Fruit fly (Drosophila melanogaster) whole organism, embryonic: Measurements from ENCODE around the gene mRpL14.

Experiments used
- Bgb ChIP-seq: fragments of 200-800 bp; sonication (Bioruptor generic); IDR thresholded peaks from 2 replicates; pipeline ENCODE4 v1.3.6; 2022; ENCODE audit warnings: missing biosample characterization, missing genetic modification characterization; ENCODE audit not compliant: partially characterized antibody
- BtbVII ChIP-seq: fragments of 200-800 bp; sonication (Bioruptor generic); optimal IDR thresholded peaks from 3 replicates; lab custom pipeline; 2017; ENCODE audit warnings: missing biosample characterization, mild to moderate bottlenecking, missing genetic modification characterization
- CG10979 ChIP-seq: fragments of 200-800 bp; sonication (Bioruptor generic); optimal IDR thresholded peaks from 2 replicates; lab custom pipeline; 2018; ENCODE audit warnings: missing biosample characterization, mild to moderate bottlenecking, missing genetic modification characterization, moderate library complexity
- CG12659 ChIP-seq: fragments of 200-800 bp; sonication (Bioruptor generic); optimal IDR thresholded peaks from 3 replicates; lab custom pipeline; 2017; ENCODE audit warnings: mild to moderate bottlenecking, missing biosample characterization, missing genetic modification reagents, missing genetic modification characterization
- CG14014 ChIP-seq: fragments of 200-800 bp; sonication (Bioruptor generic); IDR thresholded peaks from 2 replicates; pipeline ENCODE4 v1.3.6; 2022; ENCODE audit warnings: missing biosample characterization, missing genetic modification characterization
- CG14710 ChIP-seq: fragments of 200-800 bp; sonication (Bioruptor generic); optimal IDR thresholded peaks from 3 replicates; lab custom pipeline; 2019; ENCODE audit warnings: missing biosample characterization, mild to moderate bottlenecking, missing genetic modification characterization, moderate library complexity
- CG16863 ChIP-seq: fragments of 200-800 bp; sonication (Bioruptor generic); optimal IDR thresholded peaks from 3 replicates; lab custom pipeline; 2016; ENCODE audit warnings: missing biosample characterization, missing genetic modification characterization
- CG17361 ChIP-seq: fragments of 200-800 bp; sonication (Bioruptor generic); IDR thresholded peaks from 3 replicates; pipeline ENCODE4 v1.3.6; 2022; ENCODE audit warnings: missing biosample characterization, missing genetic modification characterization
- CG18476 ChIP-seq: fragments of 200-800 bp; sonication (Bioruptor generic); optimal IDR thresholded peaks from 2 replicates; lab custom pipeline; 2016; ENCODE audit warnings: missing biosample characterization, mild to moderate bottlenecking, missing genetic modification characterization
- CG2129 ChIP-seq: fragments of 200-800 bp; sonication (Bioruptor generic); IDR thresholded peaks from 2 replicates; pipeline ENCODE4 v1.3.6; 2022; ENCODE audit warnings: missing biosample characterization, missing genetic modification characterization; ENCODE audit not compliant: partially characterized antibody
- CG2199 ChIP-seq: fragments of 200-800 bp; sonication (Bioruptor generic); IDR thresholded peaks from 3 replicates; pipeline ENCODE4 v1.3.6; 2022; ENCODE audit warnings: missing biosample characterization, missing genetic modification characterization
- CG2875 ChIP-seq: fragments of 200-800 bp; sonication (Bioruptor generic); optimal IDR thresholded peaks from 2 replicates; lab custom pipeline; 2017; ENCODE audit warnings: missing biosample characterization, mild to moderate bottlenecking, missing genetic modification characterization, missing genetic modification reagents
- CG31224 ChIP-seq: fragments of 200-800 bp; sonication (Bioruptor generic); IDR thresholded peaks from 2 replicates; pipeline ENCODE4 v1.3.6; 2022; ENCODE audit warnings: missing biosample characterization, missing genetic modification characterization
- CG31441 ChIP-seq: fragments of 200-800 bp; sonication (Bioruptor generic); IDR thresholded peaks from 2 replicates; pipeline ENCODE4 v1.3.6; 2022; ENCODE audit warnings: missing biosample characterization, missing genetic modification characterization
- CG3163 ChIP-seq: fragments of 200-800 bp; sonication (Bioruptor generic); optimal IDR thresholded peaks from 3 replicates; lab custom pipeline; 2016; ENCODE audit warnings: missing biosample characterization, missing genetic modification characterization
- CG32767 ChIP-seq: fragments of 200-800 bp; sonication (Bioruptor generic); IDR thresholded peaks from 2 replicates; pipeline ENCODE4 v1.3.6; 2022; ENCODE audit warnings: missing biosample characterization, missing genetic modification characterization
- CG34422 ChIP-seq: fragments of 200-800 bp; sonication (Bioruptor generic); IDR thresholded peaks from 3 replicates; pipeline ENCODE4 v1.3.6; 2022; ENCODE audit warnings: missing biosample characterization, missing genetic modification characterization
- CG4707 ChIP-seq: fragments of 200-800 bp; sonication (Bioruptor generic); optimal IDR thresholded peaks from 2 replicates; lab custom pipeline; 2018; ENCODE audit warnings: missing biosample characterization, mild to moderate bottlenecking, missing genetic modification characterization, moderate library complexity
- CG4854 ChIP-seq: fragments of 200-800 bp; sonication (Bioruptor generic); optimal IDR thresholded peaks from 2 replicates; lab custom pipeline; 2016; ENCODE audit warnings: missing biosample characterization, missing genetic modification characterization, inconsistent platforms
- CG5245 ChIP-seq: fragments of 200-800 bp; sonication (Bioruptor generic); optimal IDR thresholded peaks from 3 replicates; lab custom pipeline; 2016; ENCODE audit warnings: missing biosample characterization, missing genetic modification characterization
- CG8089 ChIP-seq: fragments of 200-800 bp; sonication (Bioruptor generic); optimal IDR thresholded peaks from 3 replicates; lab custom pipeline; 2016; ENCODE audit warnings: missing biosample characterization, missing genetic modification characterization
- Dad ChIP-seq: fragments of 200-800 bp; sonication (Bioruptor generic); optimal IDR thresholded peaks from 3 replicates; lab custom pipeline; 2016; ENCODE audit warnings: missing biosample characterization, missing genetic modification characterization
- Dref ChIP-seq: fragments of 200-800 bp; sonication (Bioruptor generic); IDR thresholded peaks from 2 replicates; pipeline ENCODE4 v1.3.6; 2022; ENCODE audit warnings: missing biosample characterization, missing genetic modification characterization
- Elba2 ChIP-seq: fragments of 200-800 bp; sonication (Bioruptor generic); optimal IDR thresholded peaks from 3 replicates; lab custom pipeline; 2016; ENCODE audit warnings: missing biosample characterization, missing genetic modification characterization
- HHEX ChIP-seq: fragments of 200-800 bp; sonication (Bioruptor generic); optimal IDR thresholded peaks from 3 replicates; lab custom pipeline; 2017; ENCODE audit warnings: missing biosample characterization, mild to moderate bottlenecking, missing genetic modification characterization, missing genetic modification reagents
- Mrtf ChIP-seq: fragments of 200-800 bp; sonication (Bioruptor generic); IDR thresholded peaks from 3 replicates; pipeline ENCODE4 v1.3.6; 2022; ENCODE audit warnings: missing biosample characterization, missing genetic modification characterization
- Optix ChIP-seq: fragments of 200-800 bp; sonication (Bioruptor generic); IDR thresholded peaks from 3 replicates; pipeline ENCODE4 v1.3.6; 2022; ENCODE audit warnings: missing biosample characterization, missing genetic modification characterization
- Six4 ChIP-seq: fragments of 200-800 bp; sonication (Bioruptor generic); optimal IDR thresholded peaks from 2 replicates; lab custom pipeline; 2016; ENCODE audit warnings: missing biosample characterization, missing genetic modification characterization
- Stat92E ChIP-seq, 3 experiments: fragments of >200 bp in 2 of 3; fragments of 200-800 bp in 1 of 3; sonication (Bioruptor generic) in 1 of 3; optimal IDR thresholded peaks; 2 replicates each; lab custom pipeline; 2017 to 2019; ENCODE audit warnings: missing biosample characterization in 3 of 3, missing genetic modification characterization in 3 of 3, mild to moderate bottlenecking in 1 of 3, moderate library complexity in 1 of 3
- bowl ChIP-seq: fragments of 200-800 bp; sonication (Bioruptor generic); IDR thresholded peaks from 2 replicates; pipeline ENCODE4 v1.3.6; 2022; ENCODE audit warnings: missing biosample characterization, missing genetic modification characterization
- ci ChIP-seq: fragments of 200-800 bp; sonication (Bioruptor generic); IDR thresholded peaks from 3 replicates; pipeline ENCODE4 v1.3.6; 2022; ENCODE audit warnings: missing biosample characterization, missing genetic modification characterization
- crc ChIP-seq: fragments of 200-800 bp; sonication (Bioruptor generic); optimal IDR thresholded peaks from 2 replicates; lab custom pipeline; 2016; ENCODE audit warnings: missing biosample characterization, missing genetic modification characterization
- dysf ChIP-seq: fragments of 200-800 bp; sonication (Bioruptor generic); IDR thresholded peaks from 3 replicates; pipeline ENCODE4 v1.3.6; 2022; ENCODE audit warnings: missing biosample characterization, missing genetic modification characterization
- esg ChIP-seq: fragments of 200-800 bp; sonication (Bioruptor generic); conservative IDR thresholded peaks from 2 replicates; pipeline ENCODE4 v1.3.6; 2022; ENCODE audit warnings: missing biosample characterization, missing genetic modification characterization
- fd3F ChIP-seq: fragments of 200-800 bp; sonication (Bioruptor generic); optimal IDR thresholded peaks from 2 replicates; lab custom pipeline; 2018; ENCODE audit warnings: missing biosample characterization, mild to moderate bottlenecking, missing genetic modification characterization, moderate library complexity
- gsb ChIP-seq: fragments of 200-800 bp; sonication (Bioruptor generic); IDR thresholded peaks from 2 replicates; pipeline ENCODE4 v1.3.6; 2022; ENCODE audit warnings: missing biosample characterization, missing genetic modification characterization
- gsb-n ChIP-seq: fragments of 200-800 bp; sonication (Bioruptor generic); optimal IDR thresholded peaks from 3 replicates; lab custom pipeline; 2018; ENCODE audit warnings: missing biosample characterization, mild to moderate bottlenecking, missing genetic modification characterization
- ind ChIP-seq: fragments of 200-800 bp; sonication (Bioruptor generic); optimal IDR thresholded peaks from 3 replicates; lab custom pipeline; 2016; ENCODE audit warnings: missing biosample characterization, missing genetic modification characterization
- jigr1 ChIP-seq: fragments of 200-800 bp; sonication (Bioruptor generic); IDR thresholded peaks from 3 replicates; pipeline ENCODE4 v1.3.6; 2022; ENCODE audit warnings: missing biosample characterization, missing genetic modification characterization
- knrl ChIP-seq: fragments of 200-800 bp; sonication (Bioruptor generic); IDR thresholded peaks from 3 replicates; pipeline ENCODE4 v1.3.6; 2022; ENCODE audit warnings: missing biosample characterization, missing genetic modification characterization; ENCODE audit not compliant: partially characterized antibody
- mld ChIP-seq: fragments of 200-800 bp; sonication (Bioruptor generic); IDR thresholded peaks from 3 replicates; pipeline ENCODE4 v1.3.6; 2022; ENCODE audit warnings: missing biosample characterization, missing genetic modification characterization; ENCODE audit not compliant: partially characterized antibody
- odd ChIP-seq: fragments of 200-800 bp; sonication (Bioruptor generic); optimal IDR thresholded peaks from 2 replicates; lab custom pipeline; 2017; ENCODE audit warnings: missing biosample characterization, mild to moderate bottlenecking, missing genetic modification characterization
- phol ChIP-seq: fragments of 200-800 bp; sonication (Bioruptor generic); optimal IDR thresholded peaks from 3 replicates; lab custom pipeline; 2018; ENCODE audit warnings: missing biosample characterization, mild to moderate bottlenecking, missing genetic modification characterization, moderate library complexity
- pita ChIP-seq: fragments of 200-800 bp; sonication (Bioruptor generic); optimal IDR thresholded peaks from 2 replicates; lab custom pipeline; 2017; ENCODE audit warnings: missing biosample characterization, mild to moderate bottlenecking, missing genetic modification characterization
- row ChIP-seq: fragments of 200-800 bp; sonication (Bioruptor generic); IDR thresholded peaks from 3 replicates; pipeline ENCODE4 v1.3.6; 2022; ENCODE audit warnings: missing biosample characterization, missing genetic modification characterization
- run ChIP-seq: fragments of 200-800 bp; sonication (Bioruptor generic); optimal IDR thresholded peaks from 3 replicates; lab custom pipeline; 2018; ENCODE audit warnings: missing biosample characterization, mild to moderate bottlenecking, missing genetic modification characterization
- sima ChIP-seq: fragments of 200-800 bp; sonication (Bioruptor generic); optimal IDR thresholded peaks from 2 replicates; lab custom pipeline; 2016; ENCODE audit warnings: missing biosample characterization, missing genetic modification characterization
- sisA ChIP-seq: fragments of 200-800 bp; sonication (Bioruptor generic); IDR thresholded peaks from 2 replicates; pipeline ENCODE4 v1.3.6; 2022; ENCODE audit warnings: missing biosample characterization, missing genetic modification characterization
- toy ChIP-seq: fragments of 200-800 bp; sonication (Bioruptor generic); IDR thresholded peaks from 2 replicates; pipeline ENCODE4 v1.3.6; 2022; ENCODE audit warnings: missing biosample characterization, missing genetic modification characterization
- trem ChIP-seq: fragments of 200-800 bp; optimal IDR thresholded peaks from 3 replicates; lab custom pipeline; 2019; ENCODE audit warnings: missing biosample characterization, mild to moderate bottlenecking, missing genetic modification characterization, moderate library complexity
- unc-4 ChIP-seq: fragments of 200-800 bp; sonication (Bioruptor generic); IDR thresholded peaks from 2 replicates; pipeline ENCODE4 v1.3.6; 2022; ENCODE audit warnings: missing biosample characterization, missing genetic modification characterization; ENCODE audit not compliant: partially characterized antibody

mRpL14 gene

dm6 chrX:2306307-2306706 lies 38.1 kb downstream of the mRpL14 start (continued):
- TF ChIP-seq CG16863 (GFP tag; lab: Kevin White, UChicago), result peak; percentile 34
- TF ChIP-seq CG2875 (GFP tag; lab: Kevin White, UChicago), result peak; percentile 10
- TF ChIP-seq CG14014 (GFP tag; lab: Robert Waterston, UW), result no peak
- TF ChIP-seq CG4854 (GFP tag; lab: Kevin White, UChicago), result peak; percentile 15
- no peak for TF ChIP-seq Elba2 (GFP tag; lab: Kevin White, UChicago)
- TF ChIP-seq Optix (GFP tag; lab: Robert Waterston, UW), result peak; percentile 56; the same call in 1 of the 3 replicates
- no peak for TF ChIP-seq CG2129 (GFP tag; lab: Robert Waterston, UW)
- no peak for TF ChIP-seq Dref
- peak; percentile 42 for TF ChIP-seq crc (GFP tag; lab: Kevin White, UChicago)
- TF ChIP-seq CG18476, result no peak
- no peak for TF ChIP-seq sima (GFP tag; lab: Kevin White, UChicago)
- no peak for TF ChIP-seq CG2199 (GFP tag; lab: Robert Waterston, UW)
- peak; percentile 17 for TF ChIP-seq Dad
- 0 out of 3 replicates have a peak, but pooled peaks have one; percentile 11 for TF ChIP-seq Mrtf (GFP tag; lab: Robert Waterston, UW)
- peak; percentile 64; the same call in 1 of the 3 replicates for TF ChIP-seq jigr1 (GFP tag; lab: Robert Waterston, UW)
- no peak for TF ChIP-seq CG4707
- TF ChIP-seq CG12659 (GFP tag; lab: Kevin White, UChicago), result peak; percentile 54
- peak; percentile 70; the same call in 2 of the 3 replicates for TF ChIP-seq CG34422 (GFP tag; lab: Robert Waterston, UW)
- TF ChIP-seq CG3163, result peak; percentile 45
- TF ChIP-seq trem (tag; lab: Kevin White, UChicago), result no peak
- TF ChIP-seq Stat92E (GFP tag; optimal IDR thresholded peaks at IDR 0.05; lab: Kevin White, UChicago), result no peak
- TF ChIP-seq knrl, result no peak
- TF ChIP-seq CG5245 (GFP tag; lab: Kevin White, UChicago), result no peak
- peak; percentile 10 for TF ChIP-seq odd (GFP tag; lab: Kevin White, UChicago)
- TF ChIP-seq unc-4 (GFP tag; lab: Robert Waterston, UW), result no peak
- TF ChIP-seq CG31441 (GFP tag; lab: Robert Waterston, UW), result peak; percentile 70
- TF ChIP-seq ci, result peak; percentile 63
- peak; percentile 14 for TF ChIP-seq CG8089
- TF ChIP-seq run (tag; lab: Kevin White, UChicago), result peak; percentile 21
- no peak for TF ChIP-seq bowl (GFP tag; lab: Robert Waterston, UW)
- TF ChIP-seq CG32767 (GFP tag; lab: Robert Waterston, UW), result peak; percentile 68
- peak; percentile 62 for TF ChIP-seq ind (GFP tag; lab: Kevin White, UChicago)
- TF ChIP-seq Six4 (GFP tag; lab: Kevin White, UChicago), result no peak
- TF ChIP-seq toy, result no peak
- peak; percentile 43; the same call in 1 of the 2 replicates for TF ChIP-seq gsb (GFP tag; lab: Robert Waterston, UW)
- peak; percentile 61 for TF ChIP-seq esg
- peak; percentile 62 for TF ChIP-seq sisA
- peak; percentile 50; the same call in 2 of the 3 replicates for TF ChIP-seq row
- no peak for TF ChIP-seq mld
- TF ChIP-seq CG17361 (GFP tag; lab: Robert Waterston, UW), result peak; percentile 67
- TF ChIP-seq Bgb, result no peak
- peak; percentile 64 for TF ChIP-seq HHEX (GFP tag; lab: Kevin White, UChicago)
- no peak for TF ChIP-seq pita (GFP tag; lab: Kevin White, UChicago)
- no peak for TF ChIP-seq gsb-n (tag; lab: Kevin White, UChicago)
- TF ChIP-seq CG14710 (tag; lab: Kevin White, UChicago), result no peak
- TF ChIP-seq BtbVII, result peak; percentile 47
- peak; percentile 69 for TF ChIP-seq phol (tag; lab: Kevin White, UChicago)
- peak; percentile 40 for TF ChIP-seq fd3F (GFP tag; lab: Kevin White, UChicago)
- TF ChIP-seq CG31224 (GFP tag; lab: Robert Waterston, UW), result 0 out of 2 replicates have a peak, but pooled peaks have one; percentile 23
- peak; percentile 52 for TF ChIP-seq CG10979 (tag; lab: Kevin White, UChicago)
- peak; percentile 79; the same call in 2 of the 3 replicates for TF ChIP-seq dysf (GFP tag; lab: Robert Waterston, UW)
